Worm (Caenorhabditis elegans): ENCODE results near the gene daf-1.

The daf-1 gene

ce11 chrIV:121607-122006 is 10.6 kb upstream of the daf-1 start, which contains the start of gene tut-1:
Gene tut-1 (minus strand): TSS chrIV:121707.
- TF ChIP-seq hlh-12 (tag; optimal IDR thresholded peaks at IDR 0.05) (no peak), mcd-1 (GFP tag; IDR thresholded peaks at IDR 0.05) (0 out of 2 replicates have a peak, but pooled peaks have one; percentile 23), ama-1 (optimal IDR thresholded peaks at IDR 0.05) (no peak), ama-1 (GFP tag; optimal IDR thresholded peaks at IDR 0.05) (no peak), athp-1 (tag; optimal IDR thresholded peaks at IDR 0.05) (no peak)

DNA sequence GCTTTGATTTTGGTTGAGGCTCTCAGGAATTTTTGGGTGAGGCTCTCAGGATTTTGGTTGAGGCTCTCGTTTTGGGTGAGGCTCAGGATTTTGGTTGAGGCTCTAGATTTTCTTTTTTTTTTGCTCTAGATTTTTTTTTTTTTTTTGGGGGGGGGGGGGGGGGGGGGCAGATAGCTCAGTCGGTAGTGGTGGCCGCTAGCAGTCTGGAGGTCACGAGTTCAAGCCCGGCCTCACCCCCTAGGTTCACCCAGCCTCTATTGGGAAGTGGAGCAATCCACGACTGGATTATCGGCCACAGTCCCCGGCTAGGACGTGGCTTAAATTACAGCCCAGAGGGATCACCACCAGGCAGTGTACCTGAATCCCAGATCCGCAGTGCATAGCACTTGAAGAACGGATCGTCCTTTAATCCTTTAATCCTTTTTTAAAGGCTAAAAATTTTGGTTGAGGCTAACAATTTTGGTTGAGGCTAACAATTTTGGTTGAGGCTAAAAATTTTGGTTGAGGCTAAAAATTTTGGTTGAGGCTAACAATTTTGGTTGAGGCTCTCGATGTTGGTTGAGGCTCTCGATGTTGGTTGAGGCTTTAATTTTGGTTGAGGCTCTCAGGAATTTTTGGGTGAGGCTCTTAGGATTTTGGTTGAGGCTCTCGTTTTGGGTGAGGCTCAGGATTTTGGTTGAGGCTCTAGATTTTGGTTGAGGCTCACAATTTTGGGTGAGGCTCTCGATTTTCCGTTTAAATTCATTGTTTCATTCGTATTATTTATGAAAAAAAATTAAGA is 9.1 kb upstream of the daf-1 start:
- TF ChIP-seq egrh-3 (GFP tag; IDR thresholded peaks at IDR 0.05) (peak; percentile 82; the same call in 1 of the 2 replicates), zim-3 (tag; optimal IDR thresholded peaks at IDR 0.05) (peak; percentile 91)

DNA sequence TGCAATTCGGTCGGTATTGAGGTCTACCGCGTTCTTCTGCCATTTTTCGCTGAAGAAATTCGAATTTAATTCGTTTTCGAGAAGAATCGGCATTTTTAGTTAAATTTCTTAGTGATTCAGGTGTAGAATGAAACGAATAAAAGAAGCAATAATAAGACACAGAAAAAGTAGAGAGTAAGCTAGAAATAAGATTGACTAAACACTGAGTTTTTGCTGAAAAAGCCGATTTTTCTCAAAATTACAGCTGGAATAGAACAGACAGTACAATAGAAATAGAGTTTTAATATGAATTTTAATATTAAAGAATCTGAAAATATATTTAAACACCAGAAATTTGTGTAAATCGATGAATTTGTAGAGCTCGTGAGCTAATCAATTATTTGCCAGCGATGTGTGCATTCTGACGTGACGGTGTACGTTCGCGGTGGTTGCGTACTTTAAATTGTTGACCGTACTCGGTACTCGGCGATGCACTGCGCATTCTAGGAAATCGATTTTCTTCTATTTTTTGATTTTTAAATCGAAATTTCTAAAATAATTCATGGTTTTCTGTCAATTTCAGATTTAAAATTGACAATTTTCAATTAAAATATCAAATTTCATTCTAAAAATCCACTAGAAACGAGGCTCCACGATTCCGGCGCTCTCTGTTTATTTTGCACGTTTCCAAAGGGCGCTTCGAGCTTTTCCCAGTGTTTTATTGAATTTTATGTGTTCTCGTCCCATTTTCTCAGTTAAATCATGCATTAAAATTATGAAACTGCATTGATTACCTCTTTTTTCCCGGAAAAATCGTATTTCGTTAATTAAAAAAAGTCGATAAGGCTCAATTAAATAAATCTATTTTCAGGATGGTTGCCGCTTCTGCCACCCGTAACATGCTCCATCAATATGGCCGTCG is 6.1 kb upstream of the daf-1 start, which contains the start of the genes grld-1 and cox-6C:
Gene grld-1, minus strand, starts transcription at position 51 of the 901 bp plus-strand sequence.
Gene cox-6C, plus strand, starts transcription at position 851 of the 901 bp plus-strand sequence.
- TF ChIP-seq ztf-3 (GFP tag; optimal IDR thresholded peaks at IDR 0.05) (no peak), bed-1 (GFP tag; IDR thresholded peaks at IDR 0.05) (no peak), snpc-4 (GFP tag; optimal IDR thresholded peaks at IDR 0.05) (no peak), snpc-4 (tag; optimal IDR thresholded peaks at IDR 0.05) (peak in 2 of 4 experiments; percentile 10 to 52), K12H6.12 (tag; optimal IDR thresholded peaks at IDR 0.05) (peak; percentile 57), snpc-1.3 (tag; optimal IDR thresholded peaks at IDR 0.05; ENCODE audit: insufficient read depth) (peak; percentile 25), ceh-100 (GFP tag; IDR thresholded peaks at IDR 0.05) (peak; percentile 44; the same call in 1 of the 2 replicates), dox-1 (GFP tag; IDR thresholded peaks at IDR 0.05) (peak; percentile 64), attf-5 (GFP tag; optimal IDR thresholded peaks at IDR 0.05) (peak; percentile 87), ztf-28 (GFP tag; IDR thresholded peaks at IDR 0.05) (no peak), B0019.2 (GFP tag; conservative IDR thresholded peaks at IDR 0.05) (no peak), hmg-1.2 (GFP tag; IDR thresholded peaks at IDR 0.05) (peak; percentile 41; the same call in 1 of the 2 replicates), F49E8.2 (tag; optimal IDR thresholded peaks at IDR 0.05; ENCODE audit: insufficient read depth) (peak; percentile 6), mcd-1 (GFP tag; IDR thresholded peaks at IDR 0.05) (peak; percentile 47; the same call in 1 of the 2 replicates), efl-1 (GFP tag; optimal IDR thresholded peaks at IDR 0.05) (peak; percentile 2), cebp-1 (GFP tag; IDR thresholded peaks at IDR 0.05) (0 out of 2 replicates have a peak, but pooled peaks have one; percentile 50), cebp-1 (tag; optimal IDR thresholded peaks at IDR 0.05) (peak; percentile 56), ceh-27 (GFP tag; optimal IDR thresholded peaks at IDR 0.05) (peak; percentile 0), D2030.7 (GFP tag; IDR thresholded peaks at IDR 0.05) (peak; percentile 83), madf-6 (GFP tag; IDR thresholded peaks at IDR 0.05) (peak; percentile 37; the same call in 1 of the 2 replicates), lsl-1 (GFP tag; optimal IDR thresholded peaks at IDR 0.05) (peak; percentile 81), egrh-3 (GFP tag; IDR thresholded peaks at IDR 0.05) (no peak), lin-26 (GFP tag; IDR thresholded peaks at IDR 0.05) (no peak), F23B12.7 (tag; optimal IDR thresholded peaks at IDR 0.05; ENCODE audit: insufficient read depth) (peak; percentile 42), attf-3 (GFP tag; conservative IDR thresholded peaks at IDR 0.05) (peak; percentile 92), lin-35 (GFP tag; optimal IDR thresholded peaks at IDR 0.05) (peak in 1 of 3 experiments; percentile 41), ama-1 (optimal IDR thresholded peaks at IDR 0.05) (no peak), ama-1 (GFP tag; optimal IDR thresholded peaks at IDR 0.05) (no peak), zim-3 (tag; optimal IDR thresholded peaks at IDR 0.05) (peak; percentile 93), zfh-2 (GFP tag; conservative IDR thresholded peaks at IDR 0.05) (no peak), tbp1 (GFP tag; optimal IDR thresholded peaks at IDR 0.05) (peak; percentile 37), lin-54 (GFP tag; optimal IDR thresholded peaks at IDR 0.05) (peak; percentile 47), ZK185.1 (tag; optimal IDR thresholded peaks at IDR 0.05; ENCODE audit: poor library complexity, severe bottlenecking) (peak; percentile 38), lin-40 (tag; optimal IDR thresholded peaks at IDR 0.05) (peak; percentile 65), nhr-80 (tag; optimal IDR thresholded peaks at IDR 0.05) (peak; percentile 0)
